Fruit fly (Drosophila melanogaster) whole organism, embryonic: ENCODE data around the gene CG32573.

Experiments used
- Adf1 ChIP-seq: fragments of 200-800 bp; sonication (Bioruptor generic); IDR thresholded peaks from 2 replicates; pipeline ENCODE4 v1.3.6; 2022; ENCODE audit warnings: missing biosample characterization, missing genetic modification characterization
- Antp ChIP-seq: fragments of 200-800 bp; sonication (Bioruptor generic); optimal IDR thresholded peaks from 3 replicates; lab custom pipeline; 2016; ENCODE audit warnings: missing biosample characterization, missing genetic modification characterization
- Atf6 ChIP-seq: fragments of 200-800 bp; sonication (Bioruptor generic); IDR thresholded peaks from 2 replicates; pipeline ENCODE4 v1.3.6; 2022; ENCODE audit warnings: missing biosample characterization, missing genetic modification characterization
- CG10565 ChIP-seq: fragments of 200-800 bp; sonication (Bioruptor generic); optimal IDR thresholded peaks from 3 replicates; lab custom pipeline; 2016; ENCODE audit warnings: missing biosample characterization, mild to moderate bottlenecking, missing genetic modification characterization
- CG13123 ChIP-seq: fragments of 200-800 bp; sonication (Bioruptor generic); optimal IDR thresholded peaks from 2 replicates; lab custom pipeline; 2016; ENCODE audit warnings: missing biosample characterization, missing genetic modification characterization
- CG13624 ChIP-seq: fragments of 200-800 bp; sonication (Bioruptor generic); optimal IDR thresholded peaks from 2 replicates; lab custom pipeline; 2016; ENCODE audit warnings: missing biosample characterization, missing genetic modification characterization
- CG14860 ChIP-seq: fragments of 200-800 bp; sonication (Bioruptor generic); IDR thresholded peaks from 3 replicates; pipeline ENCODE4 v1.3.6; 2022; ENCODE audit warnings: missing biosample characterization, missing genetic modification characterization; ENCODE audit not compliant: partially characterized antibody
- CG16813 ChIP-seq: fragments of 200-800 bp; sonication (Bioruptor generic); IDR thresholded peaks from 3 replicates; pipeline ENCODE4 v1.3.6; 2022; ENCODE audit warnings: missing biosample characterization, missing genetic modification characterization; ENCODE audit not compliant: partially characterized antibody
- CG17361 ChIP-seq: fragments of 200-800 bp; sonication (Bioruptor generic); IDR thresholded peaks from 3 replicates; pipeline ENCODE4 v1.3.6; 2022; ENCODE audit warnings: missing biosample characterization, missing genetic modification characterization
- CG17802 ChIP-seq: fragments of 200-800 bp; sonication (Bioruptor generic); optimal IDR thresholded peaks from 2 replicates; lab custom pipeline; 2018; ENCODE audit warnings: missing biosample characterization, mild to moderate bottlenecking, missing genetic modification characterization, moderate library complexity
- CG17912 ChIP-seq: fragments of 200-800 bp; sonication (Bioruptor generic); optimal IDR thresholded peaks from 2 replicates; lab custom pipeline; 2018; ENCODE audit warnings: missing biosample characterization, mild to moderate bottlenecking, missing genetic modification characterization
- CG2120 ChIP-seq: fragments of 200-800 bp; sonication (Bioruptor generic); optimal IDR thresholded peaks from 3 replicates; lab custom pipeline; 2016; ENCODE audit warnings: missing biosample characterization, missing genetic modification characterization
- CG30020 ChIP-seq: fragments of 200-800 bp; optimal IDR thresholded peaks from 2 replicates; lab custom pipeline; 2019; ENCODE audit warnings: missing biosample characterization, mild to moderate bottlenecking, missing genetic modification characterization, moderate library complexity
- CG33213 ChIP-seq: fragments of 200-800 bp; sonication (Bioruptor generic); optimal IDR thresholded peaks from 3 replicates; lab custom pipeline; 2016; ENCODE audit warnings: missing biosample characterization, missing genetic modification characterization
- CG34224 ChIP-seq: fragments of 200-800 bp; sonication (Bioruptor generic); IDR thresholded peaks from 3 replicates; pipeline ENCODE4 v1.3.6; 2022; ENCODE audit warnings: missing biosample characterization, missing genetic modification characterization; ENCODE audit not compliant: partially characterized antibody
- CG42726 ChIP-seq: fragments of 200-800 bp; sonication (Bioruptor generic); IDR thresholded peaks from 2 replicates; pipeline ENCODE4 v1.3.6; 2022; ENCODE audit warnings: missing biosample characterization, missing genetic modification characterization; ENCODE audit not compliant: partially characterized antibody
- CG4328 ChIP-seq: fragments of 200-800 bp; sonication (Bioruptor generic); optimal IDR thresholded peaks from 3 replicates; lab custom pipeline; 2017; ENCODE audit warnings: missing biosample characterization, missing genetic modification reagents, missing genetic modification characterization
- CG7786 ChIP-seq: fragments of 200-800 bp; sonication (Bioruptor generic); optimal IDR thresholded peaks from 2 replicates; lab custom pipeline; 2016; ENCODE audit warnings: missing biosample characterization, missing genetic modification characterization
- CG7987 ChIP-seq: fragments of 200-800 bp; sonication (Bioruptor generic); optimal IDR thresholded peaks from 2 replicates; lab custom pipeline; 2018; ENCODE audit warnings: missing biosample characterization, mild to moderate bottlenecking, missing genetic modification characterization, moderate library complexity
- CG9437 ChIP-seq: fragments of 200-800 bp; sonication (Bioruptor generic); optimal IDR thresholded peaks from 2 replicates; lab custom pipeline; 2018; ENCODE audit warnings: missing biosample characterization, mild to moderate bottlenecking, missing genetic modification characterization
- CG9797 ChIP-seq: fragments of 200-800 bp; sonication (Bioruptor generic); optimal IDR thresholded peaks from 3 replicates; lab custom pipeline; 2018; ENCODE audit warnings: missing biosample characterization, mild to moderate bottlenecking, missing genetic modification characterization
- CHES-1-like ChIP-seq: fragments of 200-800 bp; sonication (Bioruptor generic); optimal IDR thresholded peaks from 2 replicates; lab custom pipeline; 2016; ENCODE audit warnings: missing biosample characterization, missing genetic modification characterization
- D19A ChIP-seq: fragments of 200-800 bp; optimal IDR thresholded peaks from 3 replicates; lab custom pipeline; 2019; ENCODE audit warnings: missing biosample characterization, mild to moderate bottlenecking, missing genetic modification characterization, moderate library complexity
- Dll ChIP-seq: fragments of 200-800 bp; sonication (Bioruptor generic); IDR thresholded peaks from 4 replicates; pipeline ENCODE4 v1.3.6; 2022; ENCODE audit warnings: missing biosample characterization, missing genetic modification characterization; ENCODE audit not compliant: partially characterized antibody
- Doc3 ChIP-seq: fragments of 200-800 bp; sonication (Bioruptor generic); IDR thresholded peaks from 3 replicates; pipeline ENCODE4 v1.3.6; 2022; ENCODE audit warnings: missing biosample characterization, missing genetic modification characterization; ENCODE audit not compliant: partially characterized antibody
- Drgx ChIP-seq: fragments of 200-800 bp; sonication (Bioruptor generic); IDR thresholded peaks from 2 replicates; pipeline ENCODE4 v1.3.6; 2022; ENCODE audit warnings: missing biosample characterization, missing genetic modification characterization
- E2f2 ChIP-seq: fragments of 200-800 bp; sonication (Bioruptor generic); IDR thresholded peaks from 2 replicates; pipeline ENCODE4 v1.3.6; 2022; ENCODE audit warnings: missing biosample characterization, missing genetic modification characterization
- HLHmδ ChIP-seq: fragments of 200-800 bp; sonication (Bioruptor generic); optimal IDR thresholded peaks from 2 replicates; lab custom pipeline; 2018; ENCODE audit warnings: missing biosample characterization, mild to moderate bottlenecking, missing genetic modification characterization, moderate library complexity
- Lhr ChIP-seq: fragments of 200-800 bp; sonication (Bioruptor generic); optimal IDR thresholded peaks from 3 replicates; lab custom pipeline; 2017; ENCODE audit warnings: mild to moderate bottlenecking, missing biosample characterization, missing genetic modification reagents, missing genetic modification characterization
- Lim3 ChIP-seq: fragments of 200-800 bp; sonication (Bioruptor generic); IDR thresholded peaks from 2 replicates; pipeline ENCODE4 v1.3.6; 2022; ENCODE audit warnings: missing biosample characterization, missing genetic modification characterization
- Lpt ChIP-seq: fragments of >200 bp; optimal IDR thresholded peaks from 2 replicates; lab custom pipeline; 2018; ENCODE audit warnings: missing biosample characterization, missing genetic modification characterization
- Med ChIP-seq: fragments of 200-800 bp; sonication (Bioruptor generic); peaks from one replicate; lab custom pipeline; 2016; ENCODE audit warnings: missing biosample characterization, missing genetic modification characterization, mild to moderate bottlenecking, inconsistent platforms, moderate library complexity
- Myb ChIP-seq: fragments of 200-800 bp; sonication (Bioruptor generic); optimal IDR thresholded peaks from 2 replicates; lab custom pipeline; 2016; ENCODE audit warnings: missing biosample characterization, missing genetic modification characterization
- NC2β ChIP-seq: fragments of 200-800 bp; sonication (Bioruptor generic); optimal IDR thresholded peaks from 2 replicates; lab custom pipeline; 2016; ENCODE audit warnings: missing biosample characterization, missing genetic modification characterization
- Rx ChIP-seq: fragments of 200-800 bp; sonication (Bioruptor generic); IDR thresholded peaks from 2 replicates; pipeline ENCODE4 v1.3.6; 2022; ENCODE audit warnings: missing biosample characterization, missing genetic modification characterization
- Scr ChIP-seq: fragments of 200-800 bp; sonication (Bioruptor generic); IDR thresholded peaks from 2 replicates; pipeline ENCODE4 v1.3.6; 2022; ENCODE audit warnings: missing biosample characterization, missing genetic modification characterization; ENCODE audit not compliant: partially characterized antibody
- Spps ChIP-seq: fragments of 200-800 bp; sonication (Bioruptor generic); optimal IDR thresholded peaks from 2 replicates; lab custom pipeline; 2018; ENCODE audit warnings: missing biosample characterization, mild to moderate bottlenecking, missing genetic modification characterization
- Sry-δ ChIP-seq: fragments of 200-800 bp; sonication (Bioruptor generic); optimal IDR thresholded peaks from 2 replicates; lab custom pipeline; 2016; ENCODE audit warnings: missing biosample characterization, missing genetic modification characterization
- Tbp ChIP-seq: fragments of >200 bp; optimal IDR thresholded peaks from 2 replicates; lab custom pipeline; 2018; ENCODE audit warnings: missing biosample characterization, missing genetic modification characterization
- Xbp1 ChIP-seq: fragments of 200-800 bp; sonication (Bioruptor generic); optimal IDR thresholded peaks from 3 replicates; lab custom pipeline; 2016; ENCODE audit warnings: missing biosample characterization, mild to moderate bottlenecking, missing genetic modification characterization
- ab ChIP-seq: fragments of 200-800 bp; sonication (Bioruptor generic); optimal IDR thresholded peaks from 2 replicates; lab custom pipeline; 2016; ENCODE audit warnings: missing biosample characterization, missing genetic modification characterization
- hbn ChIP-seq: fragments of 200-800 bp; sonication (Bioruptor generic); IDR thresholded peaks from 2 replicates; pipeline ENCODE4 v1.3.6; 2022; ENCODE audit warnings: missing biosample characterization, missing genetic modification characterization; ENCODE audit not compliant: partially characterized antibody
- mam ChIP-seq: fragments of 200-800 bp; sonication (Bioruptor generic); optimal IDR thresholded peaks from 3 replicates; lab custom pipeline; 2016; ENCODE audit warnings: missing biosample characterization, missing genetic modification characterization
- p53 ChIP-seq: fragments of 200-800 bp; sonication (Bioruptor generic); optimal IDR thresholded peaks from 2 replicates; lab custom pipeline; 2016; ENCODE audit warnings: missing biosample characterization, missing genetic modification characterization
- pita ChIP-seq: fragments of 200-800 bp; sonication (Bioruptor generic); optimal IDR thresholded peaks from 2 replicates; lab custom pipeline; 2017; ENCODE audit warnings: missing biosample characterization, mild to moderate bottlenecking, missing genetic modification characterization
- ranshi ChIP-seq: fragments of 200-800 bp; sonication (Bioruptor generic); IDR thresholded peaks from 2 replicates; pipeline ENCODE4 v1.3.6; 2022; ENCODE audit warnings: missing biosample characterization, missing genetic modification characterization
- sc ChIP-seq, 3 experiments: fragments of >200 bp in 2 of 3; fragments of 200-800 bp in 1 of 3; sonication (Bioruptor generic) in 1 of 3; optimal IDR thresholded peaks; 2 replicates in 2 of 3; 3 replicates in 1 of 3; lab custom pipeline; 2017; ENCODE audit warnings: mild to moderate bottlenecking in 1 of 3, missing biosample characterization in 1 of 3, missing genetic modification characterization in 1 of 3, missing genetic modification reagents in 1 of 3
- sr ChIP-seq: fragments of 200-800 bp; sonication (Bioruptor generic); IDR thresholded peaks from 3 replicates; pipeline ENCODE4 v1.3.6; 2022; ENCODE audit warnings: missing biosample characterization, missing genetic modification characterization
- vnd ChIP-seq: fragments of 200-800 bp; sonication (Bioruptor generic); IDR thresholded peaks from 3 replicates; pipeline ENCODE4 v1.3.6; 2022; ENCODE audit warnings: missing biosample characterization, missing genetic modification characterization; ENCODE audit not compliant: partially characterized antibody
- wdn ChIP-seq: fragments of 200-800 bp; sonication (Bioruptor generic); IDR thresholded peaks from 2 replicates; pipeline ENCODE4 v1.3.6; 2022; ENCODE audit warnings: missing biosample characterization, missing genetic modification characterization
- wor ChIP-seq: fragments of 200-800 bp; sonication (Bioruptor generic); IDR thresholded peaks from 2 replicates; pipeline ENCODE4 v1.3.6; 2022; ENCODE audit warnings: missing biosample characterization, missing genetic modification characterization

The CG32573 gene

DNA sequence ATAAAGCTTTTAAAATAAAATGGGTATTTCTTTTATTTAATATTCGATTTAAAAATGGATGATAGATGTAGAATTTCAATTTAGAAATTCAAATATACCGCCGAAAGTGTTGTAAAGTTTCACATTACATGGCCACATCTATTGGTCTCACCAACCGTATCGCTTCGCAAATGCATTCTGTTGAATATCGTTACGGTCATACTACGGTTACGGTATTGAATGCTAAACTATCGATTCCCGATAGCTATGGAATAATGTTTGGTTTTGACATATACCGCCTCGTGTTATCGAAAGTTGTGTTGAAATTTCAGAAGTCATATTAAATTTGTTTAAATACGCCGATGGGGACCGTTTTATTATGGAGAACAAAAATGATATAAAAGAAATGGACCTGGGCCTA lies at the start of gene CG32573, which contains the start of gene CG42512 (continued):
- TF ChIP-seq CG4328 (GFP tag; lab: Kevin White, UChicago) (no peak), Lim3 (no peak), CG9797 (GFP tag; lab: Kevin White, UChicago) (peak; percentile 78), Drgx (GFP tag; lab: Robert Waterston, UW) (no peak), CG13123 (no peak), Antp (no peak), CG34224 (peak; percentile 79), Atf6 (GFP tag; lab: Robert Waterston, UW) (no peak), sc (optimal IDR thresholded peaks at IDR 0.05; lab: Kevin White, UChicago) (no peak), sc (GFP tag; optimal IDR thresholded peaks at IDR 0.05; lab: Kevin White, UChicago) (no peak), D19A (tag; lab: Kevin White, UChicago) (no peak), Lpt (GFP tag; lab: Kevin White, UChicago) (no peak), Dll (GFP tag; lab: Robert Waterston, UW) (peak; percentile 75), Lhr (GFP tag; lab: Kevin White, UChicago) (peak; percentile 39), CG14860 (GFP tag; lab: Robert Waterston, UW) (peak; percentile 38; the same call in 1 of the 3 replicates), ab (GFP tag; lab: Kevin White, UChicago) (no peak), CG2120 (GFP tag; lab: Kevin White, UChicago) (no peak), Sry-δ (GFP tag; lab: Kevin White, UChicago) (peak; percentile 72), NC2β (GFP tag; lab: Kevin White, UChicago) (no peak), CG7987 (GFP tag; lab: Kevin White, UChicago) (no peak), HLHmδ (GFP tag; lab: Kevin White, UChicago) (no peak), sr (GFP tag; lab: Robert Waterston, UW) (no peak), CG10565 (GFP tag; lab: Kevin White, UChicago) (no peak), Tbp (GFP tag; lab: Kevin White, UChicago) (no peak), CG42726 (GFP tag; lab: Robert Waterston, UW) (peak; percentile 4; the same call in 1 of the 2 replicates), CHES-1-like (GFP tag; lab: Kevin White, UChicago) (no peak), vnd (GFP tag; lab: Robert Waterston, UW) (0 out of 3 replicates have a peak, but pooled peaks have one; percentile 52), wor (GFP tag; lab: Robert Waterston, UW) (no peak), CG9437 (GFP tag; lab: Kevin White, UChicago) (peak; percentile 77), pita (GFP tag; lab: Kevin White, UChicago) (peak; percentile 24), Myb (GFP tag; lab: Kevin White, UChicago) (peak; percentile 24), CG16813 (GFP tag; lab: Robert Waterston, UW) (peak; percentile 67), Adf1 (GFP tag; lab: Robert Waterston, UW) (no peak), CG13624 (GFP tag; lab: Kevin White, UChicago) (peak; percentile 1), p53 (no peak), Doc3 (GFP tag; lab: Robert Waterston, UW) (peak; percentile 62; the same call in 2 of the 3 replicates), CG17802 (tag; lab: Kevin White, UChicago) (no peak), CG17912 (GFP tag; lab: Kevin White, UChicago) (no peak), Spps (no peak), CG17361 (GFP tag; lab: Robert Waterston, UW) (no peak), hbn (GFP tag; lab: Robert Waterston, UW) (peak; percentile 63), E2f2 (GFP tag; lab: Robert Waterston, UW) (peak; percentile 96), CG33213 (GFP tag; lab: Kevin White, UChicago) (peak; percentile 34), Scr (GFP tag; lab: Robert Waterston, UW) (peak; percentile 65), CG7786 (no peak), wdn (GFP tag; lab: Robert Waterston, UW) (no peak), mam (GFP tag; lab: Kevin White, UChicago) (peak; percentile 13), CG30020 (tag; lab: Kevin White, UChicago) (peak; percentile 19), ranshi (GFP tag; lab: Robert Waterston, UW) (no peak), Med (GFP tag; lab: Kevin White, UChicago) (peak; percentile 81), Xbp1 (GFP tag; lab: Kevin White, UChicago) (no peak), Rx (GFP tag; lab: Robert Waterston, UW) (no peak)
